Worm (Caenorhabditis elegans) whole organism, midembryonic: ENCODE results near the gene Y54G11A.4.
A peak's percentile ranks its signal among the peaks of the same experiment; 100 is the strongest.

Experiments
- T22C8.4 ChIP-seq: fragments of 200-800 bp; sonication (Bioruptor generic); IDR thresholded peaks from 2 replicates; pipeline ENCODE4 v1.3.6; 2022; ENCODE audit warnings: missing genetic modification characterization, missing compliant biosample characterization
- flt-1 ChIP-seq: fragments of 200-800 bp; sonication (Bioruptor generic); IDR thresholded peaks from 2 replicates; pipeline ENCODE4 v1.3.6; 2022; ENCODE audit warnings: missing genetic modification characterization, missing compliant biosample characterization
- klf-2 ChIP-seq: fragments of 200-800 bp; sonication (Bioruptor generic); conservative IDR thresholded peaks from 2 replicates; pipeline ENCODE4 v1.3.6; 2022; ENCODE audit warnings: missing genetic modification reagents, missing genetic modification characterization, missing compliant biosample characterization
- med-1 ChIP-seq: sonication (generic microtip); optimal IDR thresholded peaks from 2 replicates; lab custom pipeline; 2017; ENCODE audit warnings: missing genetic modification characterization, mild to moderate bottlenecking, missing compliant biosample characterization, antibody characterized with exemption, missing genetic modification reagents; ENCODE audit not compliant: insufficient read depth
- ref-1 ChIP-seq: fragments of 200-800 bp; sonication (Bioruptor generic); conservative IDR thresholded peaks from 2 replicates; pipeline ENCODE4 v1.3.6; 2022; ENCODE audit warnings: missing genetic modification reagents, missing genetic modification characterization, missing compliant biosample characterization

ce11 chrII:14321225-14321624 lies 28.6 kb downstream of the Y54G11A.4 start:
- TF ChIP-seq med-1 (GFP tag; lab: Kevin White, UChicago), result no peak
- TF ChIP-seq flt-1 (GFP tag; lab: Robert Waterston, UW), result 0 out of 2 replicates have a peak, but pooled peaks have one; percentile 53
- no peak for TF ChIP-seq klf-2 (GFP tag; lab: Robert Waterston, UW)
- TF ChIP-seq ref-1 (GFP tag; lab: Robert Waterston, UW), result no peak
- no peak for TF ChIP-seq T22C8.4 (GFP tag; lab: Robert Waterston, UW)
